Worm (Caenorhabditis elegans) whole organism, L4 larva: Measurements from ENCODE around the gene npr-7.
"Not testable (repeated sequence)": the region's sequence is repeated elsewhere in the genome, so short reads cannot be mapped to it uniquely, and the experiment has no call there.

Source experiments
- F26F4.8 ChIP-seq: fragments of 200-800 bp; sonication (Bioruptor generic); conservative IDR thresholded peaks from 2 replicates; pipeline ENCODE4 v1.3.6; 2022; ENCODE audit warnings: missing genetic modification characterization, missing compliant biosample characterization
- F44E2.7 ChIP-seq: fragments of 200-800 bp; sonication (Bioruptor generic); IDR thresholded peaks from 2 replicates; pipeline ENCODE4 v2.1.2; 2022; ENCODE audit warnings: missing genetic modification characterization, missing compliant biosample characterization
- T20F7.1 ChIP-seq: fragments of 200-800 bp; sonication (Bioruptor generic); optimal IDR thresholded peaks from 2 replicates; lab custom pipeline; 2018; ENCODE audit warnings: mild to moderate bottlenecking, missing genetic modification characterization, missing compliant biosample characterization
- Y48G9A.11 ChIP-seq: fragments of 200-800 bp; sonication (Bioruptor generic); IDR thresholded peaks from 2 replicates; pipeline ENCODE4 v1.3.6; 2022; ENCODE audit warnings: missing genetic modification reagents, missing genetic modification characterization, missing compliant biosample characterization
- Y75B8A.6 ChIP-seq: fragments of 200-800 bp; sonication (Bioruptor generic); IDR thresholded peaks from 2 replicates; pipeline ENCODE4 v1.3.6; 2022; ENCODE audit warnings: missing genetic modification reagents, missing genetic modification characterization, missing compliant biosample characterization
- ZK337.2 ChIP-seq: fragments of 200-800 bp; sonication (Bioruptor generic); IDR thresholded peaks from 2 replicates; pipeline ENCODE4 v1.3.6; 2022; ENCODE audit warnings: missing genetic modification reagents, missing genetic modification characterization, missing compliant biosample characterization
- ZK546.5 ChIP-seq, 2 experiments: sonication (generic microtip); optimal IDR thresholded peaks; 2 replicates each; lab custom pipeline; 2017; ENCODE audit warnings: missing biosample characterization in 2 of 2, missing genetic modification characterization in 2 of 2
- cey-2 ChIP-seq: sonication (generic microtip); optimal IDR thresholded peaks from 3 replicates; lab custom pipeline; 2017; ENCODE audit warnings: missing genetic modification characterization, mild to moderate bottlenecking, missing compliant biosample characterization, antibody characterized with exemption, borderline replicate concordance; ENCODE audit not compliant: insufficient read depth
- ctbp-1 ChIP-seq: fragments of 200-800 bp; sonication (Bioruptor generic); IDR thresholded peaks from 2 replicates; pipeline ENCODE4 v1.3.6; 2022; ENCODE audit warnings: missing genetic modification reagents, missing genetic modification characterization, missing compliant biosample characterization
- daf-8 ChIP-seq: fragments of 200-800 bp; sonication (Bioruptor generic); IDR thresholded peaks from 2 replicates; pipeline ENCODE4 v1.3.6; 2022; ENCODE audit warnings: missing genetic modification characterization, missing compliant biosample characterization
- dmd-8 ChIP-seq: fragments of 200-800 bp; sonication (Bioruptor generic); IDR thresholded peaks from 2 replicates; pipeline ENCODE4 v1.3.6; 2022; ENCODE audit warnings: missing genetic modification characterization, missing compliant biosample characterization
- duxl-1 ChIP-seq: sonication (generic microtip); optimal IDR thresholded peaks from 2 replicates; lab custom pipeline; 2016; ENCODE audit warnings: mild to moderate bottlenecking, missing genetic modification characterization, moderate library complexity, missing compliant biosample characterization; ENCODE audit not compliant: poor library complexity
- fkh-10 ChIP-seq: fragments of 150-350 bp; optimal IDR thresholded peaks from 2 replicates; lab custom pipeline; 2014; ENCODE audit warnings: missing biosample characterization, missing genetic modification reagents, missing genetic modification characterization
- fos-1 ChIP-seq: fragments of 150-350 bp; optimal IDR thresholded peaks from 2 replicates; lab custom pipeline; 2014; ENCODE audit warnings: missing biosample characterization, missing genetic modification characterization
- gei-8 ChIP-seq: fragments of 200-800 bp; sonication (Bioruptor generic); optimal IDR thresholded peaks from 2 replicates; lab custom pipeline; 2018; ENCODE audit warnings: mild to moderate bottlenecking, missing genetic modification characterization, missing compliant biosample characterization
- hlh-11 ChIP-seq: fragments of 200-800 bp; sonication (Bioruptor generic); optimal IDR thresholded peaks from 2 replicates; lab custom pipeline; 2018; ENCODE audit warnings: mild to moderate bottlenecking, missing genetic modification characterization, missing compliant biosample characterization
- hlh-30 ChIP-seq: sonication (generic microtip); optimal IDR thresholded peaks from 2 replicates; lab custom pipeline; 2017; ENCODE audit warnings: antibody characterized with exemption, mild to moderate bottlenecking, missing genetic modification characterization, missing compliant biosample characterization; ENCODE audit not compliant: insufficient read depth
- jun-1 ChIP-seq: fragments of 150-350 bp; optimal IDR thresholded peaks from 2 replicates; lab custom pipeline; 2014; ENCODE audit warnings: missing biosample characterization, missing genetic modification reagents, missing genetic modification characterization
- lin-1 ChIP-seq: fragments of 200-800 bp; sonication (Bioruptor generic); IDR thresholded peaks from 2 replicates; pipeline ENCODE4 v1.3.6; 2022; ENCODE audit warnings: missing genetic modification reagents, missing genetic modification characterization, missing compliant biosample characterization
- lir-3 ChIP-seq: sonication (generic microtip); optimal IDR thresholded peaks from 2 replicates; lab custom pipeline; 2016; ENCODE audit warnings: mild to moderate bottlenecking, missing genetic modification characterization, missing compliant biosample characterization
- lsy-2 ChIP-seq, 2 experiments: fragments of 150-350 bp in 1 of 2; sonication (generic microtip) in 1 of 2; optimal IDR thresholded peaks; 2 replicates each; lab custom pipeline; 2014 to 2017; ENCODE audit warnings: missing biosample characterization in 2 of 2, missing genetic modification characterization in 2 of 2
- madf-9 ChIP-seq: fragments of 200-800 bp; sonication (Bioruptor generic); conservative IDR thresholded peaks from 2 replicates; pipeline ENCODE4 v1.3.6; 2022; ENCODE audit warnings: missing genetic modification reagents, missing genetic modification characterization, missing compliant biosample characterization
- mdl-1 ChIP-seq, 2 experiments: fragments of 150-350 bp in 1 of 2; sonication (generic microtip) in 1 of 2; optimal IDR thresholded peaks; 2 replicates each; lab custom pipeline; 2014 to 2017; ENCODE audit warnings: missing biosample characterization in 2 of 2, missing genetic modification characterization in 2 of 2
- mdt-29 ChIP-seq: fragments of 200-800 bp; sonication (Bioruptor generic); IDR thresholded peaks from 2 replicates; pipeline ENCODE4 v1.3.6; 2022; ENCODE audit warnings: missing genetic modification reagents, missing genetic modification characterization, missing compliant biosample characterization
- mep-1 ChIP-seq: fragments of 150-350 bp; sonication (generic microtip); optimal IDR thresholded peaks from 3 replicates; lab custom pipeline; 2014; ENCODE audit warnings: missing biosample characterization, missing genetic modification characterization
- nhr-111 ChIP-seq: fragments of 200-800 bp; sonication (Bioruptor generic); optimal IDR thresholded peaks from 2 replicates; lab custom pipeline; 2018; ENCODE audit warnings: mild to moderate bottlenecking, missing genetic modification characterization, missing compliant biosample characterization
- nhr-41 ChIP-seq: fragments of 200-800 bp; sonication (Bioruptor generic); IDR thresholded peaks from 2 replicates; pipeline ENCODE4 v1.3.6; 2022; ENCODE audit warnings: missing genetic modification reagents, missing genetic modification characterization, missing compliant biosample characterization
- nhr-42 ChIP-seq: fragments of 200-800 bp; sonication (Bioruptor generic); IDR thresholded peaks from 2 replicates; pipeline ENCODE4 v1.3.6; 2022; ENCODE audit warnings: missing genetic modification characterization, missing compliant biosample characterization
- nhr-48 ChIP-seq: sonication (generic microtip); optimal IDR thresholded peaks from 2 replicates; lab custom pipeline; 2016; ENCODE audit warnings: mild to moderate bottlenecking, missing genetic modification characterization, missing compliant biosample characterization
- nhr-6 ChIP-seq: fragments of 150-350 bp; optimal IDR thresholded peaks from 2 replicates; lab custom pipeline; 2014; ENCODE audit warnings: missing biosample characterization, missing genetic modification characterization
- pha-4 ChIP-seq, 2 experiments: fragments of 150-350 bp in 1 of 2; fragments of 200-800 bp in 1 of 2; sonication (Bioruptor generic) in 1 of 2; IDR thresholded peaks in 1 of 2; optimal IDR thresholded peaks in 1 of 2; 2 replicates each; pipeline versions ENCODE4 v1.3.6 to Lab custom; 2014 to 2022; ENCODE audit warnings: missing genetic modification characterization in 2 of 2, missing genetic modification reagents in 2 of 2, missing biosample characterization in 1 of 2, missing compliant biosample characterization in 1 of 2
- set-16 ChIP-seq: fragments of 200-800 bp; sonication (Bioruptor generic); IDR thresholded peaks from 2 replicates; pipeline ENCODE4 v1.3.6; 2022; ENCODE audit warnings: missing genetic modification reagents, missing genetic modification characterization, missing compliant biosample characterization
- snpc-1.2 ChIP-seq: fragments of 200-800 bp; sonication (Bioruptor generic); IDR thresholded peaks from 2 replicates; pipeline ENCODE4 v1.3.6; 2022; ENCODE audit warnings: missing genetic modification reagents, missing genetic modification characterization, missing compliant biosample characterization
- tra-1 ChIP-seq: fragments of 200-800 bp; sonication (Bioruptor generic); IDR thresholded peaks from 2 replicates; pipeline ENCODE4 v1.3.6; 2022; ENCODE audit warnings: missing genetic modification reagents, missing genetic modification characterization, missing compliant biosample characterization
- unc-130 ChIP-seq: sonication (generic microtip); optimal IDR thresholded peaks from 2 replicates; lab custom pipeline; 2016; ENCODE audit warnings: missing genetic modification reagents, missing genetic modification characterization, missing compliant biosample characterization
- unc-39 ChIP-seq: sonication (generic microtip); optimal IDR thresholded peaks from 2 replicates; lab custom pipeline; 2017; ENCODE audit warnings: missing biosample characterization, missing genetic modification characterization
- unc-62 ChIP-seq, 3 experiments: fragments of 150-350 bp in 1 of 3; sonication (generic microtip); optimal IDR thresholded peaks in 2 of 3; peaks in 1 of 3; 1 replicate in 1 of 3; 2 replicates in 2 of 3; lab custom pipeline; 2014 to 2017; ENCODE audit warnings: missing biosample characterization in 3 of 3, missing genetic modification characterization in 3 of 3, missing genetic modification reagents in 3 of 3, missing genotype in 1 of 3
- vab-7 ChIP-seq: fragments of 200-800 bp; sonication (Bioruptor generic); IDR thresholded peaks from 2 replicates; pipeline ENCODE4 v1.3.6; 2022; ENCODE audit warnings: missing genetic modification reagents, missing genetic modification characterization, missing compliant biosample characterization
- zfp-3 ChIP-seq: fragments of 200-800 bp; sonication (Bioruptor generic); conservative IDR thresholded peaks from 2 replicates; pipeline ENCODE4 v1.3.6; 2022; ENCODE audit warnings: missing genetic modification reagents, missing genetic modification characterization, missing compliant biosample characterization
- ztf-7 ChIP-seq: fragments of 150-350 bp; optimal IDR thresholded peaks from 2 replicates; lab custom pipeline; 2014; ENCODE audit warnings: missing biosample characterization, missing genetic modification characterization

The npr-7 gene

DNA sequence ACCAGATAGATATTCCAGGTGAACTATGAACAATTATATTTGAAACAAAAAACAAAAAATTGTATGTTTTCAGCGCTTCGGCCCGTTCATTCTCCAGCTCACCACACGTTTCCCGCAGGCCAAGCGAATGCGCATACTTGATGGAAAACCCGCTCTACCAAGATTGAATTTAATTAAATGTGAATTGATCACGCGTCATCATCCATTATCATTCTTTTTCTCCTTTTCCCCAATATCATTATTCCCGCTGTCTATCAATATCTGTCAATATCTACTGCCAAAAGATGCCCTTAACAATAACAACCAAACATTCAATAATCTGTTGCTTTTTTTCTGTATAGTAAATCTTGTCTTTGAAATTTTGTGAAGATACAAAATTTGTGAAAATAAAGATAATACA is 17.2 kb upstream of the npr-7 start:
- TF ChIP-seq ZK337.2 (GFP tag; lab: Robert Waterston, UW): no peak
- TF ChIP-seq unc-62 (GFP tag; optimal IDR thresholded peaks at IDR 0.05 in 1 of 2; lab: Kevin White, UChicago): peak in 1 of 2 experiments; percentile 75
- TF ChIP-seq unc-62 (tag; optimal IDR thresholded peaks at IDR 0.05; lab: Kevin White, UChicago): no peak
- TF ChIP-seq vab-7 (GFP tag; lab: Robert Waterston, UW): no peak
- TF ChIP-seq duxl-1: no peak

DNA sequence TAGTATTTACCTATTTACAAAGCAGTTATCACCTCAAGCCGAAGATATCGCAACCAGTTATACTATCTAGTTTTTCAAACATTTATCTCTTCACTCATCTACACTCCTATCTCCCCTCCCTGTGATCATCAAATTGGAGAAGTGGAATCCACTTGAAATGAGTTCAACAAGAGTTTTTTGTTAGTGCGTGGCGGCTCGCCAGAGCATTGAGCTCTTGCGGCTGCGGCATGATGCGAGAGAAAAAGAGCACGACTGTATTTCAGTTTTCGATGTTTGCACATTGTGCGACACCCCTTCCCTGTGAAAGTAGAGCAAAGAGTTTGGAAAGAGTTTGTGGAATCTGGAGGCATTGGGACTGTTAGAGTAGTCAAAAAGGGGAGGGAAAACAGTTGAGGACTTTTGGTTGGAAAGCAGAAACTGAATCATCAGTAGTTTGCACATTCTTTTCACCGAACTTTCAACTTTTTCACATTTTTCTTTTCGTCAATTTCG is 11.8 kb upstream of the npr-7 start, which contains the start of gene T20B5.2:
Gene T20B5.2, plus strand, starts transcription at position 442 of the 492 bp plus-strand sequence.
- TF ChIP-seq unc-62 (GFP tag; optimal IDR thresholded peaks at IDR 0.05 in 1 of 2; lab: Kevin White, UChicago) (peak in 1 of 2 experiments; percentile 65), unc-62 (tag; optimal IDR thresholded peaks at IDR 0.05; lab: Kevin White, UChicago) (no peak), F26F4.8 (0 out of 2 replicates have a peak, but pooled peaks have one; percentile 21), duxl-1 (no peak)

DNA sequence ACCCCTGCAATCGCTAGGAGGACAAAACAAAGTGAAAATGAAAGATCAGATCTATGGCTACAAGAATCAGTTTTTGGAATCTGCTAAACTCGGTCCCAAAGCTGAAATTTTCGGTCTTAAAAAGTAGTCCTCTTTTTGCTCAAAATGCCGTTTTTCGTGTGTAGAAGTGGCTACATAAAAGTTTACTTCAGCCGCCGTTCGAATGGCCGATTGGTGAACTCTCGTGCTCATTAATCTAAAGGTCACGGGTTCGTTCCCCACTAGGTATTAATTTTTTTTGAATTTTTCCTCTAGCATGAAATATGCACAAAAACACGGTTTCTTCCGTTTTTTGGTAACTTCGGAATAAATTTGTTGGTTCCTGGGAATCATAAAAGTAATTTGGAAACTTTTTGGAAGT is 6.8 kb upstream of the npr-7 start:
- TF ChIP-seq snpc-1.2 (GFP tag; lab: Robert Waterston, UW) (peak; percentile 84), nhr-41 (peak; percentile 32; the same call in 1 of the 2 replicates), dmd-8 (peak; percentile 75; the same call in 1 of the 2 replicates), pha-4 (GFP tag; IDR thresholded peaks at IDR 0.05; lab: Robert Waterston, UW) (peak; percentile 62; the same call in 1 of the 2 replicates), Y48G9A.11 (GFP tag; lab: Robert Waterston, UW) (peak; percentile 52; the same call in 1 of the 2 replicates), lin-1 (GFP tag; lab: Robert Waterston, UW) (0 out of 2 replicates have a peak, but pooled peaks have one; percentile 15)
- TF ChIP-seq pha-4 (tag; optimal IDR thresholded peaks at IDR 0.05; lab: Kevin White, UChicago): not testable (repeated sequence)

- TF ChIP-seq fos-1 (tag; lab: Kevin White, UChicago): no peak
- TF ChIP-seq unc-130 (GFP tag; lab: Kevin White, UChicago): no peak
- TF ChIP-seq Y75B8A.6 (GFP tag; lab: Robert Waterston, UW): no peak
- no peak for TF ChIP-seq F44E2.7 (GFP tag; lab: Robert Waterston, UW)
- TF ChIP-seq unc-39 (tag; lab: Kevin White, UChicago): no peak
- TF ChIP-seq jun-1 (tag; lab: Kevin White, UChicago): no peak
- TF ChIP-seq madf-9: no peak
- TF ChIP-seq daf-8 (GFP tag; lab: Robert Waterston, UW): no peak
- no peak for TF ChIP-seq fkh-10 (GFP tag; lab: Kevin White, UChicago)
- no peak for TF ChIP-seq hlh-30
- TF ChIP-seq set-16 (GFP tag; lab: Robert Waterston, UW): no peak
- no peak for TF ChIP-seq cey-2 (tag; lab: Kevin White, UChicago)
- no peak for TF ChIP-seq hlh-11 (tag; lab: Kevin White, UChicago)
- TF ChIP-seq mdt-29 (GFP tag; lab: Robert Waterston, UW): no peak
- TF ChIP-seq mep-1 (tag; lab: Kevin White, UChicago): no peak
- TF ChIP-seq lsy-2 (tag; optimal IDR thresholded peaks at IDR 0.05; lab: Kevin White, UChicago): no peak
- no peak for TF ChIP-seq lir-3 (tag; lab: Kevin White, UChicago)
- TF ChIP-seq, all 104 proteins: peak for 0
Measured at ce11 chrX:9324962-9325361, 6.0 kb upstream of the npr-7 start.

ce11 chrX:9314397-9314796 is 4.6 kb downstream of the npr-7 start, which contains the start of gene ttr-38:
TSS of gene ttr-38 (minus strand) at chrX:9314497.
- no peak for TF ChIP-seq nhr-48 (tag; lab: Kevin White, UChicago)
- TF ChIP-seq T20F7.1: no peak
- no peak for TF ChIP-seq gei-8 (GFP tag; lab: Kevin White, UChicago)
- no peak for TF ChIP-seq mdl-1 (tag; optimal IDR thresholded peaks at IDR 0.05; lab: Kevin White, UChicago)
- TF ChIP-seq nhr-111 (GFP tag; lab: Kevin White, UChicago): no peak
- no peak for TF ChIP-seq tra-1 (GFP tag; lab: Robert Waterston, UW)
- TF ChIP-seq madf-9: no peak
- no peak for TF ChIP-seq hlh-30
- TF ChIP-seq nhr-6 (tag; lab: Kevin White, UChicago): no peak
- TF ChIP-seq ctbp-1 (GFP tag; lab: Robert Waterston, UW): no peak
- no peak for TF ChIP-seq ZK546.5 (tag; optimal IDR thresholded peaks at IDR 0.05; lab: Kevin White, UChicago)
- TF ChIP-seq ztf-7: no peak
- no peak for TF ChIP-seq ZK337.2 (GFP tag; lab: Robert Waterston, UW)
- TF ChIP-seq nhr-42 (GFP tag; lab: Robert Waterston, UW): no peak
- no peak for TF ChIP-seq zfp-3
